Fruit fly (Drosophila melanogaster): ENCODE results near the gene CycY.

CycY gene

DNA sequence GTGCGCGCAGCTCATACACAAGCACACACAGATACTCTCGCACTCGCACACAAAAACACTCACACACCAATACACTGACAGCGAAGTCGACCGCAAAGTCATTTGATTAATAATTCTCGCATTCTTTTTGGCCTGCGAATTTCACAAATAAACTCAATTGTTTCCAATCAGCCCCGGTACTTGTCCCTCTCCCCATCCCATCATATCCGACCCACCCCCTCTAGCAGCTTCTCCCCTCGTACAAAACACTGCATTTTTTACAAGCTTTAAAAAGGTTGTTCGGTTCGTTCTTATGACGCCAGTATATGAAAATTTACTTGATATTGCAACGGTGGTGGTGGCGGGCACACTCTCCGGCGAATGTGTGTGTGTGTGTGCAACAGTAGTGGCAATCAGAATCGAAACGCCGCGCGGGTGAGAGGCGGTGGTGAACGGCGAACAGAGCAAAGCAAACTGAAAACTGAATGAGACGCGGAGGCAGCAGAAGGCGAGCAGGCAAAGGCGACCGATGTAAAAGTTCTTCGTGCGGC lies 5.8 kb downstream of the CycY start (continued):
- TF ChIP-seq schlank (tag; optimal IDR thresholded peaks at IDR 0.05) (peak; percentile 22), CG12236 (GFP tag; optimal IDR thresholded peaks at IDR 0.05) (no peak), B-H1 (GFP tag; IDR thresholded peaks at IDR 0.05) (no peak), CG2889 (GFP tag; IDR thresholded peaks at IDR 0.05) (no peak), dmrt11E (tag; optimal IDR thresholded peaks at IDR 0.05) (no peak), CG32532 (GFP tag; IDR thresholded peaks at IDR 0.05) (peak; percentile 34; the same call in 1 of the 2 replicates), CG9609 (GFP tag; optimal IDR thresholded peaks at IDR 0.05) (no peak), CG17829 (tag; optimal IDR thresholded peaks at IDR 0.05) (no peak), cwo (GFP tag; optimal IDR thresholded peaks at IDR 0.05) (no peak), CG7928 (GFP tag; optimal IDR thresholded peaks at IDR 0.05) (no peak), CG6689 (GFP tag; IDR thresholded peaks at IDR 0.05) (no peak), CG7357 (GFP tag; IDR thresholded peaks at IDR 0.05) (no peak), lilli (GFP tag; optimal IDR thresholded peaks at IDR 0.05) (no peak), fd64A (GFP tag; optimal IDR thresholded peaks at IDR 0.05) (no peak), CG15073 (GFP tag; optimal IDR thresholded peaks at IDR 0.05) (peak; percentile 87), wor (GFP tag; IDR thresholded peaks at IDR 0.05) (no peak), Hmr (GFP tag; optimal IDR thresholded peaks at IDR 0.05) (peak; percentile 57), grau (tag; optimal IDR thresholded peaks at IDR 0.05) (no peak), CG12391 (tag; optimal IDR thresholded peaks at IDR 0.05) (no peak), jigr1 (GFP tag; IDR thresholded peaks at IDR 0.05) (no peak), CG15011 (GFP tag; optimal IDR thresholded peaks at IDR 0.05) (no peak), CG10462 (GFP tag; optimal IDR thresholded peaks at IDR 0.05) (no peak), YL-1 (GFP tag; optimal IDR thresholded peaks at IDR 0.05) (peak; percentile 6), Hr3 (GFP tag; optimal IDR thresholded peaks at IDR 0.05) (no peak), Sry-β (GFP tag; optimal IDR thresholded peaks at IDR 0.05) (no peak), CG10979 (tag; optimal IDR thresholded peaks at IDR 0.05) (no peak), Hand (GFP tag; optimal IDR thresholded peaks at IDR 0.05) (peak; percentile 12), zfh1 (GFP tag; IDR thresholded peaks at IDR 0.05) (peak; percentile 23; the same call in 1 of the 3 replicates), CG8478 (optimal IDR thresholded peaks at IDR 0.05) (peak; percentile 80), D19B (GFP tag; optimal IDR thresholded peaks at IDR 0.05) (no peak), Awh (GFP tag; IDR thresholded peaks at IDR 0.05) (no peak), CG6683 (GFP tag; optimal IDR thresholded peaks at IDR 0.05) (no peak), CG4282 (GFP tag; optimal IDR thresholded peaks at IDR 0.05) (no peak), CG1832 (GFP tag; optimal IDR thresholded peaks at IDR 0.05) (no peak), CG4360 (GFP tag; IDR thresholded peaks at IDR 0.05) (no peak), Deaf1 (tag; optimal IDR thresholded peaks at IDR 0.05) (peak; percentile 99), CG16863 (GFP tag; optimal IDR thresholded peaks at IDR 0.05) (peak; percentile 46), HmgD (GFP tag; optimal IDR thresholded peaks at IDR 0.05) (peak; percentile 61), CG13287 (GFP tag; IDR thresholded peaks at IDR 0.05; ENCODE audit: partially characterized antibody) (0 out of 2 replicates have a peak, but pooled peaks have one; percentile 38), Bgb (GFP tag; IDR thresholded peaks at IDR 0.05; ENCODE audit: partially characterized antibody) (peak; percentile 72), CG11247 (GFP tag; IDR thresholded peaks at IDR 0.05) (0 out of 2 replicates have a peak, but pooled peaks have one; percentile 10), gcm2 (GFP tag; optimal IDR thresholded peaks at IDR 0.05) (no peak), CG14860 (GFP tag; IDR thresholded peaks at IDR 0.05; ENCODE audit: partially characterized antibody) (no peak), bowl (GFP tag; IDR thresholded peaks at IDR 0.05) (no peak), Fer1 (GFP tag; optimal IDR thresholded peaks at IDR 0.05) (no peak), CG9215 (GFP tag; IDR thresholded peaks at IDR 0.05) (no peak), yki (optimal IDR thresholded peaks at IDR 0.05) (no peak), CG31441 (GFP tag; IDR thresholded peaks at IDR 0.05) (no peak), Gsc (GFP tag; IDR thresholded peaks at IDR 0.05) (no peak), D19A (tag; optimal IDR thresholded peaks at IDR 0.05) (no peak), Meics (GFP tag; optimal IDR thresholded peaks at IDR 0.05) (no peak), Bdp1 (GFP tag; optimal IDR thresholded peaks at IDR 0.05) (no peak)

Measured in whole organism, embryonic.